Worm (Caenorhabditis elegans) whole organism, late embryonic: ENCODE results near the gene B0416.10.

ENCODE experiments used
- C08G9.2 ChIP-seq: sonication (generic microtip); optimal IDR thresholded peaks from 2 replicates; lab custom pipeline; 2016; ENCODE audit warnings: mild to moderate bottlenecking, missing genetic modification characterization, moderate library complexity, missing compliant biosample characterization
- C38D4.7 ChIP-seq: fragments of 200-800 bp; sonication (Bioruptor generic); optimal IDR thresholded peaks from 2 replicates; lab custom pipeline; 2018; ENCODE audit warnings: mild to moderate bottlenecking, missing genetic modification characterization, moderate library complexity, missing compliant biosample characterization
- F13H6.1 ChIP-seq: sonication (generic microtip); optimal IDR thresholded peaks from 2 replicates; lab custom pipeline; 2016; ENCODE audit warnings: missing genetic modification characterization, missing compliant biosample characterization
- K02D7.2 ChIP-seq: sonication (generic microtip); optimal IDR thresholded peaks from 2 replicates; lab custom pipeline; 2017; ENCODE audit warnings: mild to moderate bottlenecking, missing genetic modification characterization, missing compliant biosample characterization
- T23F11.4 ChIP-seq: fragments of 200-800 bp; sonication (Bioruptor generic); optimal IDR thresholded peaks from 2 replicates; lab custom pipeline; 2018; ENCODE audit warnings: mild to moderate bottlenecking, missing genetic modification characterization, missing compliant biosample characterization
- Y22D7AL.16 ChIP-seq: sonication (generic microtip); optimal IDR thresholded peaks from 2 replicates; lab custom pipeline; 2016; ENCODE audit warnings: missing genetic modification characterization, missing compliant biosample characterization
- ama-1 ChIP-seq: fragments of 150-350 bp; optimal IDR thresholded peaks from 2 replicates; lab custom pipeline; 2014
- ceh-2 ChIP-seq: sonication (generic microtip); optimal IDR thresholded peaks from 2 replicates; lab custom pipeline; 2016; ENCODE audit warnings: missing genotype, missing genetic modification characterization, missing compliant biosample characterization
- ceh-22 ChIP-seq: sonication (generic microtip); optimal IDR thresholded peaks from 2 replicates; lab custom pipeline; 2017; ENCODE audit warnings: missing biosample characterization, missing genetic modification characterization
- ceh-34 ChIP-seq: sonication (generic microtip); optimal IDR thresholded peaks from 2 replicates; lab custom pipeline; 2016; ENCODE audit warnings: mild to moderate bottlenecking, missing genetic modification characterization, missing compliant biosample characterization
- ceh-6 ChIP-seq: fragments of 200-800 bp; sonication (Bioruptor generic); optimal IDR thresholded peaks from 2 replicates; lab custom pipeline; 2018; ENCODE audit warnings: mild to moderate bottlenecking, missing genetic modification characterization, missing compliant biosample characterization
- che-1 ChIP-seq: sonication (generic microtip); optimal IDR thresholded peaks from 2 replicates; lab custom pipeline; 2016; ENCODE audit warnings: mild to moderate bottlenecking, missing genetic modification characterization, missing compliant biosample characterization
- dmd-4 ChIP-seq: sonication (generic microtip); optimal IDR thresholded peaks from 2 replicates; lab custom pipeline; 2016; ENCODE audit warnings: borderline replicate concordance, missing genetic modification characterization, missing compliant biosample characterization
- elt-2 ChIP-seq: sonication (generic microtip); optimal IDR thresholded peaks from 2 replicates; lab custom pipeline; 2016; ENCODE audit warnings: missing genetic modification reagents, missing genetic modification characterization, missing compliant biosample characterization
- ets-4 ChIP-seq: sonication (generic microtip); optimal IDR thresholded peaks from 2 replicates; lab custom pipeline; 2016; ENCODE audit warnings: missing genetic modification characterization, missing compliant biosample characterization
- fax-1 ChIP-seq: sonication (generic microtip); optimal IDR thresholded peaks from 2 replicates; lab custom pipeline; 2016; ENCODE audit warnings: missing genotype, missing genetic modification characterization, missing compliant biosample characterization
- fkh-6 ChIP-seq: sonication (generic microtip); optimal IDR thresholded peaks from 2 replicates; lab custom pipeline; 2016; ENCODE audit warnings: missing genetic modification characterization, missing compliant biosample characterization
- hlh-15 ChIP-seq: sonication (generic microtip); optimal IDR thresholded peaks from 2 replicates; lab custom pipeline; 2016; ENCODE audit warnings: missing genetic modification characterization, missing compliant biosample characterization
- hlh-30 ChIP-seq: sonication (generic microtip); optimal IDR thresholded peaks from 2 replicates; lab custom pipeline; 2017; ENCODE audit warnings: antibody characterized with exemption, missing genetic modification characterization, missing compliant biosample characterization; ENCODE audit not compliant: insufficient read depth
- hlh-8 ChIP-seq: sonication (generic microtip); optimal IDR thresholded peaks from 2 replicates; lab custom pipeline; 2016; ENCODE audit warnings: missing genotype, missing genetic modification characterization, missing compliant biosample characterization
- lim-6 ChIP-seq: sonication (generic microtip); optimal IDR thresholded peaks from 2 replicates; lab custom pipeline; 2016; ENCODE audit warnings: missing genetic modification characterization, missing compliant biosample characterization
- lin-11 ChIP-seq: fragments of 200-800 bp; sonication (Bioruptor generic); optimal IDR thresholded peaks from 2 replicates; lab custom pipeline; 2018; ENCODE audit warnings: mild to moderate bottlenecking, missing genetic modification characterization, missing compliant biosample characterization
- madf-2 ChIP-seq: sonication (generic microtip); optimal IDR thresholded peaks from 2 replicates; lab custom pipeline; 2017; ENCODE audit warnings: missing genetic modification characterization, missing compliant biosample characterization
- mec-3 ChIP-seq: sonication (generic microtip); optimal IDR thresholded peaks from 2 replicates; lab custom pipeline; 2016; ENCODE audit warnings: borderline replicate concordance, missing genetic modification characterization, missing compliant biosample characterization
- nfya-1 ChIP-seq: sonication (generic microtip); optimal IDR thresholded peaks from 2 replicates; lab custom pipeline; 2017; ENCODE audit warnings: missing genetic modification characterization, mild to moderate bottlenecking, missing compliant biosample characterization, antibody characterized with exemption, moderate library complexity
- nhr-11 ChIP-seq: fragments of 150-350 bp; optimal IDR thresholded peaks from 2 replicates; lab custom pipeline; 2014; ENCODE audit warnings: missing biosample characterization, missing genetic modification characterization
- nhr-232 ChIP-seq: sonication (generic microtip); optimal IDR thresholded peaks from 2 replicates; lab custom pipeline; 2016; ENCODE audit warnings: missing genetic modification characterization, missing compliant biosample characterization
- npax-4 ChIP-seq: sonication (generic microtip); optimal IDR thresholded peaks from 2 replicates; lab custom pipeline; 2016; ENCODE audit warnings: missing genetic modification characterization, missing compliant biosample characterization
- pax-1 ChIP-seq: fragments of 150-350 bp; optimal IDR thresholded peaks from 2 replicates; lab custom pipeline; 2014; ENCODE audit warnings: missing biosample characterization, missing genetic modification characterization
- pha-4 ChIP-seq: fragments of 150-350 bp; optimal IDR thresholded peaks from 2 replicates; lab custom pipeline; 2018; ENCODE audit warnings: missing biosample characterization, missing genetic modification reagents, missing genetic modification characterization
- pros-1 ChIP-seq: fragments of 150-350 bp; optimal IDR thresholded peaks from 2 replicates; lab custom pipeline; 2014; ENCODE audit warnings: missing biosample characterization, missing genetic modification reagents, missing genetic modification characterization
- sox-2 ChIP-seq: fragments of 200-800 bp; sonication (Bioruptor generic); IDR thresholded peaks from 2 replicates; pipeline ENCODE4 v1.3.6; 2022; ENCODE audit warnings: missing genetic modification reagents, missing genetic modification characterization, missing compliant biosample characterization
- syd-9 ChIP-seq: sonication (generic microtip); optimal IDR thresholded peaks from 2 replicates; lab custom pipeline; 2016; ENCODE audit warnings: mild to moderate bottlenecking, missing genetic modification characterization, moderate library complexity, missing compliant biosample characterization
- tbx-2 ChIP-seq: sonication (generic microtip); optimal IDR thresholded peaks from 2 replicates; lab custom pipeline; 2016; ENCODE audit warnings: missing genetic modification characterization, missing compliant biosample characterization
- tbx-7 ChIP-seq: sonication (generic microtip); optimal IDR thresholded peaks from 2 replicates; lab custom pipeline; 2016; ENCODE audit warnings: missing genotype, missing genetic modification characterization, missing compliant biosample characterization
- ttx-3 ChIP-seq: sonication (generic microtip); optimal IDR thresholded peaks from 2 replicates; lab custom pipeline; 2016; ENCODE audit warnings: missing genetic modification reagents, missing genetic modification characterization, missing compliant biosample characterization
- unc-3 ChIP-seq, 2 experiments: fragments of 200-800 bp in 1 of 2; sonication (Bioruptor generic) in 1 of 2; sonication (generic microtip) in 1 of 2; conservative IDR thresholded peaks in 1 of 2; optimal IDR thresholded peaks in 1 of 2; 2 replicates each; pipeline versions ENCODE4 v1.3.6 to Lab custom; 2016 to 2022; ENCODE audit warnings: missing compliant biosample characterization in 2 of 2, missing genetic modification characterization in 2 of 2, missing genetic modification reagents in 1 of 2
- unc-42 ChIP-seq: sonication (generic microtip); optimal IDR thresholded peaks from 2 replicates; lab custom pipeline; 2016; ENCODE audit warnings: missing genotype, missing genetic modification characterization, missing compliant biosample characterization
- unc-55 ChIP-seq: sonication (generic microtip); optimal IDR thresholded peaks from 2 replicates; lab custom pipeline; 2017; ENCODE audit warnings: missing biosample characterization, missing genetic modification reagents, missing genetic modification characterization
- zip-5 ChIP-seq: sonication (generic microtip); optimal IDR thresholded peaks from 2 replicates; lab custom pipeline; 2016; ENCODE audit warnings: missing genetic modification characterization, missing compliant biosample characterization

The B0416.10 gene

ce11 chrX:9248083-9248805, 26.2 kb downstream of the B0416.10 start:
- no peak for TF ChIP-seq mec-3 (tag; lab: Kevin White, UChicago)
- no peak for TF ChIP-seq lim-6 (tag; lab: Kevin White, UChicago)
- TF ChIP-seq ceh-22 (tag; lab: Kevin White, UChicago), result no peak
- TF ChIP-seq hlh-8, result no peak
- TF ChIP-seq pax-1 (tag; lab: Kevin White, UChicago), result no peak
- TF ChIP-seq, all 69 proteins: peak for 0

ce11 chrX:9246625-9247024, 27.8 kb downstream of the B0416.10 start:
- TF ChIP-seq sox-2 (GFP tag; lab: Robert Waterston, UW) (no peak), pros-1 (tag; lab: Kevin White, UChicago) (no peak), ttx-3 (no peak), elt-2 (tag; lab: Kevin White, UChicago) (no peak), K02D7.2 (tag; lab: Kevin White, UChicago) (no peak), pha-4 (tag; lab: Kevin White, UChicago) (no peak), ceh-2 (no peak), T23F11.4 (GFP tag; lab: Kevin White, UChicago) (no peak), dmd-4 (tag; lab: Kevin White, UChicago) (no peak), madf-2 (tag; lab: Kevin White, UChicago) (no peak), ceh-6 (GFP tag; lab: Kevin White, UChicago) (no peak), fax-1 (tag; lab: Kevin White, UChicago) (no peak), tbx-2 (tag; lab: Kevin White, UChicago) (no peak), npax-4 (tag; lab: Kevin White, UChicago) (no peak), C08G9.2 (tag; lab: Kevin White, UChicago) (no peak), tbx-7 (no peak), lin-11 (tag; lab: Kevin White, UChicago) (no peak), hlh-15 (tag; lab: Kevin White, UChicago) (no peak), hlh-30 (tag; lab: Kevin White, UChicago) (no peak)

- TF ChIP-seq fkh-6 (tag; lab: Kevin White, UChicago) (no peak), F13H6.1 (no peak), ceh-6 (GFP tag; lab: Kevin White, UChicago) (no peak), zip-5 (no peak), Y22D7AL.16 (tag; lab: Kevin White, UChicago) (no peak), ceh-34 (tag; lab: Kevin White, UChicago) (no peak), nfya-1 (tag; lab: Kevin White, UChicago) (no peak), nhr-11 (tag; lab: Kevin White, UChicago) (no peak), unc-42 (tag; lab: Kevin White, UChicago) (no peak)
- TF ChIP-seq, all 69 proteins: peak for 0
These were observed 31.2 kb downstream of the B0416.10 start, which contains the start of gene gpa-12 for ce11 chrX:9243257-9243656. Gene gpa-12 (plus strand): TSS chrX:9243557.

ce11 chrX:9242123-9242522, 32.4 kb downstream of the B0416.10 start, which contains the start of gene lgc-4:
Gene lgc-4 (minus strand): TSS chrX:9242223.
- TF ChIP-seq syd-9 (no peak), ets-4 (no peak), unc-55 (GFP tag; lab: Kevin White, UChicago) (no peak), unc-3 (GFP tag; conservative IDR thresholded peaks at IDR 0.05; lab: Robert Waterston, UW) (no peak), unc-3 (tag; optimal IDR thresholded peaks at IDR 0.05; lab: Kevin White, UChicago) (no peak), ama-1 (lab: Kevin White, UChicago) (no peak), ceh-34 (tag; lab: Kevin White, UChicago) (no peak), C38D4.7 (GFP tag; lab: Kevin White, UChicago) (no peak), che-1 (no peak), npax-4 (tag; lab: Kevin White, UChicago) (no peak), hlh-15 (tag; lab: Kevin White, UChicago) (no peak), nhr-232 (tag; lab: Kevin White, UChicago) (no peak)
- TF ChIP-seq, all 69 proteins: peak for 0
